Fruit fly (Drosophila melanogaster) whole organism, adult: ENCODE measurements around the gene Mer.
A peak's percentile ranks its signal among the peaks of the same experiment; 100 is the strongest.

Experiments used
- CG11617 ChIP-seq: fragments of 200-800 bp; sonication (Bioruptor generic); optimal IDR thresholded peaks from 2 replicates; lab custom pipeline; 2017; ENCODE audit warnings: mild to moderate bottlenecking, missing biosample characterization, missing genetic modification reagents, missing genetic modification characterization
- CG12768 ChIP-seq: fragments of 200-800 bp; sonication (Bioruptor generic); optimal IDR thresholded peaks from 2 replicates; lab custom pipeline; 2017; ENCODE audit warnings: missing biosample characterization, missing genetic modification characterization, mild to moderate bottlenecking, moderate library complexity, missing genetic modification reagents
- CG14711 ChIP-seq: fragments of 200-800 bp; sonication (Bioruptor generic); optimal IDR thresholded peaks from 2 replicates; lab custom pipeline; 2018; ENCODE audit warnings: missing biosample characterization, mild to moderate bottlenecking, missing genetic modification characterization, moderate library complexity
- CG1620 ChIP-seq: fragments of 200-800 bp; sonication (Bioruptor generic); optimal IDR thresholded peaks from 2 replicates; lab custom pipeline; 2016; ENCODE audit warnings: missing biosample characterization, missing genetic modification characterization
- CG33017 ChIP-seq: fragments of 200-800 bp; sonication (Bioruptor generic); optimal IDR thresholded peaks from 2 replicates; lab custom pipeline; 2018; ENCODE audit warnings: missing biosample characterization, mild to moderate bottlenecking, missing genetic modification characterization, moderate library complexity
- CG5204 ChIP-seq: fragments of 200-800 bp; sonication (Bioruptor generic); optimal IDR thresholded peaks from 2 replicates; lab custom pipeline; 2016; ENCODE audit warnings: missing biosample characterization, missing genetic modification characterization
- CG7045 ChIP-seq: fragments of 200-800 bp; sonication (Bioruptor generic); optimal IDR thresholded peaks from 2 replicates; lab custom pipeline; 2017; ENCODE audit warnings: missing biosample characterization, mild to moderate bottlenecking, missing genetic modification characterization
- CG7101 ChIP-seq: fragments of 200-800 bp; sonication (Bioruptor generic); optimal IDR thresholded peaks from 2 replicates; lab custom pipeline; 2018; ENCODE audit warnings: missing biosample characterization, mild to moderate bottlenecking, missing genetic modification characterization, moderate library complexity
- Clk ChIP-seq: fragments of 200-800 bp; sonication (Bioruptor generic); optimal IDR thresholded peaks from 2 replicates; lab custom pipeline; 2017; ENCODE audit warnings: missing biosample characterization, missing genetic modification characterization
- Crg-1 ChIP-seq: fragments of 200-800 bp; sonication (Bioruptor generic); optimal IDR thresholded peaks from 2 replicates; lab custom pipeline; 2016; ENCODE audit warnings: missing biosample characterization, missing genetic modification characterization
- Hr96 ChIP-seq: fragments of 200-800 bp; sonication (Bioruptor generic); optimal IDR thresholded peaks from 2 replicates; lab custom pipeline; 2016; ENCODE audit warnings: missing biosample characterization, missing genetic modification characterization
- Mnt ChIP-seq: fragments of 200-800 bp; sonication (Bioruptor generic); optimal IDR thresholded peaks from 2 replicates; lab custom pipeline; 2016; ENCODE audit warnings: missing biosample characterization, mild to moderate bottlenecking, missing genetic modification characterization
- bab1 ChIP-seq: fragments of 200-800 bp; sonication (Bioruptor generic); optimal IDR thresholded peaks from 3 replicates; lab custom pipeline; 2019; ENCODE audit warnings: missing biosample characterization, mild to moderate bottlenecking, missing genetic modification characterization, moderate library complexity
- cic ChIP-seq: fragments of 200-800 bp; sonication (Bioruptor generic); optimal IDR thresholded peaks from 2 replicates; lab custom pipeline; 2017; ENCODE audit warnings: missing biosample characterization, mild to moderate bottlenecking, missing genetic modification characterization, moderate library complexity
- cnc ChIP-seq, 2 experiments: fragments of >200 bp; optimal IDR thresholded peaks; 2 replicates each; lab custom pipeline; 2017
- kay ChIP-seq: fragments of 200-800 bp; sonication (Bioruptor generic); peaks from one replicate; lab custom pipeline; 2016; ENCODE audit warnings: missing biosample characterization, missing genetic modification characterization, borderline replicate concordance
- ovo ChIP-seq: fragments of 200-800 bp; sonication (Bioruptor generic); optimal IDR thresholded peaks from 2 replicates; lab custom pipeline; 2016; ENCODE audit warnings: missing biosample characterization, missing genetic modification characterization
- pad ChIP-seq: fragments of 200-800 bp; sonication (Bioruptor generic); optimal IDR thresholded peaks from 3 replicates; lab custom pipeline; 2017; ENCODE audit warnings: missing biosample characterization, missing genetic modification characterization, mild to moderate bottlenecking, moderate library complexity, missing genetic modification reagents
- tj ChIP-seq: fragments of 200-800 bp; sonication (Bioruptor generic); optimal IDR thresholded peaks from 3 replicates; lab custom pipeline; 2017; ENCODE audit warnings: missing biosample characterization, mild to moderate bottlenecking, missing genetic modification characterization, moderate library complexity
- toe ChIP-seq: fragments of 200-800 bp; sonication (Bioruptor generic); optimal IDR thresholded peaks from 2 replicates; lab custom pipeline; 2016; ENCODE audit warnings: missing biosample characterization, missing genetic modification characterization

Gene Mer

dm6 chrX:19665684-19666141 is 27.6 kb downstream of the Mer start:
- TF ChIP-seq Hr96 (GFP tag; lab: Kevin White, UChicago) (peak; percentile 43), toe (GFP tag; lab: Kevin White, UChicago) (peak; percentile 2), CG7101 (tag; lab: Kevin White, UChicago) (peak; percentile 31), pad (GFP tag; lab: Kevin White, UChicago) (no peak), CG12768 (GFP tag; lab: Kevin White, UChicago) (peak; percentile 28), Crg-1 (GFP tag; lab: Kevin White, UChicago) (no peak), cnc (optimal IDR thresholded peaks at IDR 0.05; lab: Kevin White, UChicago) (no peak), CG7045 (GFP tag; lab: Kevin White, UChicago) (no peak), ovo (GFP tag; lab: Kevin White, UChicago) (no peak), tj (peak; percentile 48), bab1 (GFP tag; lab: Kevin White, UChicago) (peak; percentile 72), CG5204 (GFP tag; lab: Kevin White, UChicago) (no peak), Clk (GFP tag; lab: Kevin White, UChicago) (no peak), CG1620 (GFP tag; lab: Kevin White, UChicago) (peak; percentile 49), cic (GFP tag; lab: Kevin White, UChicago) (peak; percentile 99), kay (no peak), Mnt (peak; percentile 72), CG14711 (no peak), CG33017 (no peak), CG11617 (GFP tag; lab: Kevin White, UChicago) (peak; percentile 24)

DNA sequence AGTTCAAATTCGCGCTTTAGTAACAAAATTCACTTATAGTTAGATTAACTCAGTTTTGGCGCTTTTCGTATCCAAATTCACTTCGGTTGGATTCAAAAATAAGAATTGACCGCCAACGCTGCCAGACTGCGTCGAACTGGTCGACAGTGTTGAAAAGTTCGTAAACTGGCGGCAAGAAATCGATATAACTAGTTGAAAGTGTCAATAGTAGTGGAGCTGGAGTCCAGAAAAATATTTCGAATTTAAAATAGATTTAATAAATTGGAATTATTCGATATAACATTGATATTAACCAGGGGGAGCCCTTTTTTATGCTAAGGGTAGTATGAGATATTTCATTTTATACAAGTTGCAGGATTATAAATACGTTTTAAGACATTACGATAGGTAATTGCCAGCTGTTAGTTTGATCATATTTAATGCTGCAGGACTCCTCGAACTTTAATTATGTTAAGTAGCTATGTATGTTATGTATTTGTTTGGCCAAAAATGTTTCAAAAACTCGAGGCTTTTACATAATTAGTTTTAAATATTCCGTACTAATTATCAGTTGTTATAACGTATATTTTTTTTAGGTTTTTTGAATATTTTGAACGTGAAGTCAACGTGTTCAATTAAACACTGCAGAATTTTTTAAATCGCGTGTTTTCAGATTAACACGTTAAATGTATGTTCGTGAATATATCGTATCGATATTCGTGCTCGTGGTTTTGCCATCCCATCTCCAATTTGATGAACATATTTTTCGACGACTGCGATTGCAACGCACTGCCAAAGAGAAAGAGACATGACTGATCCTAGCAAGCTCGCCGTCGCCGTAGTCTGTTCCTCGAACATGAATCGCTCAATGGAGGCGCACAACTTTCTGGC is 29.2 kb downstream of the Mer start, which contains the start of the genes CG14223 and Ssu72:
CG14223 (minus strand) TSS at position 113 of the 870 bp plus-strand sequence.
Ssu72 (plus strand) TSS at position 703 of the 870 bp plus-strand sequence.
- TF ChIP-seq CG14711 (no peak), Hr96 (GFP tag; lab: Kevin White, UChicago) (peak; percentile 23), CG1620 (GFP tag; lab: Kevin White, UChicago) (peak; percentile 69), cnc (optimal IDR thresholded peaks at IDR 0.05; lab: Kevin White, UChicago) (no peak), Mnt (peak; percentile 47), CG7101 (tag; lab: Kevin White, UChicago) (peak; percentile 22), CG5204 (GFP tag; lab: Kevin White, UChicago) (peak; percentile 42), Crg-1 (GFP tag; lab: Kevin White, UChicago) (peak; percentile 4)

dm6 chrX:19663196-19663858 is 30.0 kb downstream of the Mer start:
- TF ChIP-seq tj (peak; percentile 17), ovo (GFP tag; lab: Kevin White, UChicago) (peak; percentile 19), CG33017 (no peak), CG1620 (GFP tag; lab: Kevin White, UChicago) (no peak), Clk (GFP tag; lab: Kevin White, UChicago) (no peak), CG7101 (tag; lab: Kevin White, UChicago) (peak; percentile 47), CG14711 (no peak), CG5204 (GFP tag; lab: Kevin White, UChicago) (peak; percentile 50), CG7045 (GFP tag; lab: Kevin White, UChicago) (peak; percentile 17), CG11617 (GFP tag; lab: Kevin White, UChicago) (peak; percentile 60), toe (GFP tag; lab: Kevin White, UChicago) (no peak), CG12768 (GFP tag; lab: Kevin White, UChicago) (no peak), kay (no peak), cnc (optimal IDR thresholded peaks at IDR 0.05; lab: Kevin White, UChicago) (no peak), pad (GFP tag; lab: Kevin White, UChicago) (peak; percentile 8), cic (GFP tag; lab: Kevin White, UChicago) (no peak), Crg-1 (GFP tag; lab: Kevin White, UChicago) (no peak)

DNA sequence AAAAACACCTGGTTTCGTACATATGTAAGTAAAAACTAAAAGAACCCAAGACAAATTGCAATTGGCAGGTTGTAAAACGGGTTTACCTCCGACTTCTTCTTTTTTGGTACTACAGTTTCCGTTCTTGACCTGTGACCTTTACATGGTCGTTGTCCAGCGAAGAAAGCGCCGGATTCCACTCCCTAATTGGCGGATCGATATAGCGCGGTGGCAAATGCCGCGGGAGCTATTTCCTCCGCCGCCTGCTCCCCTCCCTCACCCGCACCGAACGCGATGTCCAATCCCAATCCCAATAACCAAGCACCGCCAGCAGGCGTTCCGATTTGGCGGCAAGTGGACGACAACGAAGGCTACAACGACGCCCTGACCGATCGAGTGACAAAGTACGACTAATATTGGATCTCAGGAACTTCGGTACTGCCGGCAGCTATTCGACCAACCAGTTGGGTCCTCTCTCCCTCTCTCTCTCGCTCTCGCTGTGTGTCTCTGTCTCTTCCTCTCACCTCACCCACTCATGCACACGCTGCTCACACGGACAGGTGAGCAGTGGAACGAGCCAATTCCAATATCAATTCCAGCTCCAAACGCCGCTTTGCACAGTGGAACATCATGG is 30.6 kb downstream of the Mer start:
- TF ChIP-seq Mnt = no peak
- TF ChIP-seq bab1 (GFP tag; lab: Kevin White, UChicago) = peak; percentile 40
- peak; percentile 1 for TF ChIP-seq CG12768 (GFP tag; lab: Kevin White, UChicago)
- TF ChIP-seq CG1620 (GFP tag; lab: Kevin White, UChicago) = peak; percentile 29

- TF ChIP-seq ovo (GFP tag; lab: Kevin White, UChicago) (peak; percentile 87), Hr96 (GFP tag; lab: Kevin White, UChicago) (no peak), Clk (GFP tag; lab: Kevin White, UChicago) (peak; percentile 3), cic (GFP tag; lab: Kevin White, UChicago) (no peak), CG1620 (GFP tag; lab: Kevin White, UChicago) (peak; percentile 81), CG7101 (tag; lab: Kevin White, UChicago) (peak; percentile 58), Mnt (peak; percentile 66), CG14711 (peak; percentile 93), CG11617 (GFP tag; lab: Kevin White, UChicago) (peak; percentile 55), toe (GFP tag; lab: Kevin White, UChicago) (no peak), Crg-1 (GFP tag; lab: Kevin White, UChicago) (peak; percentile 56), CG12768 (GFP tag; lab: Kevin White, UChicago) (peak; percentile 21), CG5204 (GFP tag; lab: Kevin White, UChicago) (no peak), cnc (optimal IDR thresholded peaks at IDR 0.05; lab: Kevin White, UChicago) (no peak), pad (GFP tag; lab: Kevin White, UChicago) (peak; percentile 71), tj (peak; percentile 53)
Measured at dm6 chrX:19651757-19652419, 41.4 kb downstream of the Mer start, which contains the start of the genes Ranbp21 and Elys. Gene Ranbp21, minus strand, starts transcription at chrX:19652269. Gene Elys, plus strand, starts transcription at chrX:19652305.
